Worm (Caenorhabditis elegans): ENCODE results near the gene panl-3.

DNA sequence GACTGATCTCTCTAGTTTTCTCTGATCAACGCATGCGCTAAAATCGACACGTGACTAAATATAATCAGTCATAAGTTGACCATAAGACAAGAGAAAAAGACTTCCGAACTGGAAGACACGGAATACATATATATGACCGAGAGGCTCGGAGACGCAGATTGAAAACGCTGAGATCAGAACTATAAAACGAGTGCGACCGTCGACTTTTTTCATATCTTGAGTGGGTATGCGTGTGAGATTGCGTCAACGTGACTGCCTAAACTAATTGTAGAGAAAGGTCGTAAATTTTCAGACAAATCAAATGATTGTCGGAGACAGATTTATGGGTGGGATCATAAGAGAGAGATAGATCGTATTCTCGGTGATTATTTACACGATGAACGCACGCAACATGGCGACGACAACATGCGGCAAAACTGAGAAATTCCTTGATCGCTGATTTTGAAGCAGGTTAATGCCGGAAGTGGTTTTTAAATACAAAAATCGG is 11.3 kb upstream of the panl-3 start:
- TF ChIP-seq nhr-25 (tag; optimal IDR thresholded peaks at IDR 0.05; ENCODE audit: borderline replicate concordance, insufficient read depth) (no peak), fos-1 (tag; optimal IDR thresholded peaks at IDR 0.05) (no peak), ctbp-1 (GFP tag; IDR thresholded peaks at IDR 0.05) (no peak), skn-1 (tag; optimal IDR thresholded peaks at IDR 0.05) (no peak), hlh-30 (tag; optimal IDR thresholded peaks at IDR 0.05; ENCODE audit: insufficient read depth) (peak; percentile 87), arid-1 (GFP tag; conservative IDR thresholded peaks at IDR 0.05) (no peak), lin-39 (tag; optimal IDR thresholded peaks at IDR 0.05) (no peak), ceh-62 (tag; optimal IDR thresholded peaks at IDR 0.05) (no peak), unc-130 (GFP tag; optimal IDR thresholded peaks at IDR 0.05) (no peak), nhr-6 (tag; optimal IDR thresholded peaks at IDR 0.05) (peak; percentile 38), R02D3.7 (tag; optimal IDR thresholded peaks at IDR 0.05) (no peak), ztf-7 (tag; optimal IDR thresholded peaks at IDR 0.05) (no peak), daf-19 (GFP tag; conservative IDR thresholded peaks at IDR 0.05) (no peak)
